Worm (Caenorhabditis elegans) whole organism, L4 larva: ENCODE data around the gene cutl-11.

Source experiments
- D1046.2 ChIP-seq: fragments of 200-800 bp; sonication (Bioruptor generic); IDR thresholded peaks from 2 replicates; pipeline ENCODE4 v1.3.6; 2022; ENCODE audit warnings: missing genetic modification characterization, missing compliant biosample characterization
- Y5F2A.4 ChIP-seq: fragments of 200-800 bp; sonication (Bioruptor generic); optimal IDR thresholded peaks from 2 replicates; lab custom pipeline; 2018; ENCODE audit warnings: mild to moderate bottlenecking, missing genetic modification characterization, missing compliant biosample characterization
- Y75B8A.6 ChIP-seq: fragments of 200-800 bp; sonication (Bioruptor generic); IDR thresholded peaks from 2 replicates; pipeline ENCODE4 v1.3.6; 2022; ENCODE audit warnings: missing genetic modification reagents, missing genetic modification characterization, missing compliant biosample characterization
- ZK337.2 ChIP-seq: fragments of 200-800 bp; sonication (Bioruptor generic); IDR thresholded peaks from 2 replicates; pipeline ENCODE4 v1.3.6; 2022; ENCODE audit warnings: missing genetic modification reagents, missing genetic modification characterization, missing compliant biosample characterization
- aha-1 ChIP-seq: fragments of 150-350 bp; peaks from one replicate; lab custom pipeline; 2014; ENCODE audit warnings: missing biosample characterization, missing genetic modification characterization
- ama-1 ChIP-seq: fragments of 150-350 bp; optimal IDR thresholded peaks from 2 replicates; lab custom pipeline; 2014; ENCODE audit warnings: inconsistent platforms, mixed read lengths
- arid-1 ChIP-seq: fragments of 200-800 bp; sonication (Bioruptor generic); conservative IDR thresholded peaks from 2 replicates; pipeline ENCODE4 v1.3.6; 2022; ENCODE audit warnings: missing genetic modification reagents, missing genetic modification characterization, missing compliant biosample characterization
- attf-4 ChIP-seq: sonication (generic microtip); optimal IDR thresholded peaks from 3 replicates; lab custom pipeline; 2017; ENCODE audit warnings: missing biosample characterization, missing genetic modification characterization
- ceh-28 ChIP-seq: fragments of 150-350 bp; optimal IDR thresholded peaks from 2 replicates; lab custom pipeline; 2014; ENCODE audit warnings: missing biosample characterization, missing genetic modification reagents, missing genetic modification characterization
- ceh-62 ChIP-seq: sonication (generic microtip); optimal IDR thresholded peaks from 2 replicates; lab custom pipeline; 2017; ENCODE audit warnings: missing biosample characterization, missing genetic modification characterization
- ceh-82 ChIP-seq: sonication (generic microtip); optimal IDR thresholded peaks from 2 replicates; lab custom pipeline; 2017; ENCODE audit warnings: missing biosample characterization, missing genetic modification characterization
- ces-1 ChIP-seq: fragments of 150-350 bp; sonication (generic microtip); optimal IDR thresholded peaks from 4 replicates; lab custom pipeline; 2014; ENCODE audit warnings: missing biosample characterization, missing genetic modification reagents, missing genetic modification characterization
- cey-2 ChIP-seq: sonication (generic microtip); optimal IDR thresholded peaks from 3 replicates; lab custom pipeline; 2017; ENCODE audit warnings: missing genetic modification characterization, mild to moderate bottlenecking, missing compliant biosample characterization, antibody characterized with exemption, borderline replicate concordance; ENCODE audit not compliant: insufficient read depth
- daf-12 ChIP-seq: fragments of 150-350 bp; optimal IDR thresholded peaks from 2 replicates; lab custom pipeline; 2014; ENCODE audit warnings: missing biosample characterization, missing genetic modification reagents, missing genetic modification characterization
- daf-16 ChIP-seq, 3 experiments: sonication (generic microtip); optimal IDR thresholded peaks; 2 replicates each; lab custom pipeline; 2016 to 2017; ENCODE audit warnings: missing genetic modification characterization in 3 of 3, missing genetic modification reagents in 3 of 3, mild to moderate bottlenecking in 2 of 3, missing compliant biosample characterization in 2 of 3, missing biosample characterization in 1 of 3, moderate library complexity in 1 of 3
- daf-19 ChIP-seq: fragments of 200-800 bp; sonication (Bioruptor generic); conservative IDR thresholded peaks from 2 replicates; pipeline ENCODE4 v1.3.6; 2022; ENCODE audit warnings: missing genetic modification characterization, missing compliant biosample characterization
- dmd-6 ChIP-seq: fragments of 200-800 bp; sonication (Bioruptor generic); IDR thresholded peaks from 2 replicates; pipeline ENCODE4 v1.3.6; 2022; ENCODE audit warnings: missing genetic modification reagents, missing genetic modification characterization, missing compliant biosample characterization
- dmd-8 ChIP-seq: fragments of 200-800 bp; sonication (Bioruptor generic); IDR thresholded peaks from 2 replicates; pipeline ENCODE4 v1.3.6; 2022; ENCODE audit warnings: missing genetic modification characterization, missing compliant biosample characterization
- dve-1 ChIP-seq: sonication (generic microtip); optimal IDR thresholded peaks from 2 replicates; lab custom pipeline; 2017; ENCODE audit warnings: antibody characterized with exemption, mild to moderate bottlenecking, missing genetic modification characterization, missing compliant biosample characterization; ENCODE audit not compliant: insufficient read depth
- egl-27 ChIP-seq: sonication (generic microtip); optimal IDR thresholded peaks from 3 replicates; lab custom pipeline; 2017; ENCODE audit warnings: missing biosample characterization, missing genetic modification reagents, missing genetic modification characterization
- fkh-10 ChIP-seq: fragments of 150-350 bp; optimal IDR thresholded peaks from 2 replicates; lab custom pipeline; 2014; ENCODE audit warnings: missing biosample characterization, missing genetic modification reagents, missing genetic modification characterization
- hlh-30 ChIP-seq: sonication (generic microtip); optimal IDR thresholded peaks from 2 replicates; lab custom pipeline; 2017; ENCODE audit warnings: antibody characterized with exemption, mild to moderate bottlenecking, missing genetic modification characterization, missing compliant biosample characterization; ENCODE audit not compliant: insufficient read depth
- lim-7 ChIP-seq: fragments of 200-800 bp; sonication (Bioruptor generic); IDR thresholded peaks from 2 replicates; pipeline ENCODE4 v1.3.6; 2022; ENCODE audit warnings: missing genetic modification characterization, missing compliant biosample characterization
- lin-38 ChIP-seq: fragments of 200-800 bp; sonication (Bioruptor generic); IDR thresholded peaks from 2 replicates; pipeline ENCODE4 v1.3.6; 2022; ENCODE audit warnings: missing genetic modification reagents, missing genetic modification characterization, missing compliant biosample characterization
- lsy-2 ChIP-seq, 2 experiments: fragments of 150-350 bp in 1 of 2; sonication (generic microtip) in 1 of 2; optimal IDR thresholded peaks; 2 replicates each; lab custom pipeline; 2014 to 2017; ENCODE audit warnings: missing biosample characterization in 2 of 2, missing genetic modification characterization in 2 of 2
- madf-5 ChIP-seq, 2 experiments: fragments of 200-800 bp; sonication (Bioruptor generic); IDR thresholded peaks; 2 replicates each; pipeline ENCODE4 v1.3.6; 2022; ENCODE audit warnings: missing compliant biosample characterization in 2 of 2, missing genetic modification characterization in 2 of 2
- madf-9 ChIP-seq: fragments of 200-800 bp; sonication (Bioruptor generic); conservative IDR thresholded peaks from 2 replicates; pipeline ENCODE4 v1.3.6; 2022; ENCODE audit warnings: missing genetic modification reagents, missing genetic modification characterization, missing compliant biosample characterization
- mdl-1 ChIP-seq, 2 experiments: fragments of 150-350 bp in 1 of 2; sonication (generic microtip) in 1 of 2; optimal IDR thresholded peaks; 2 replicates each; lab custom pipeline; 2014 to 2017; ENCODE audit warnings: missing biosample characterization in 2 of 2, missing genetic modification characterization in 2 of 2
- mdt-29 ChIP-seq: fragments of 200-800 bp; sonication (Bioruptor generic); IDR thresholded peaks from 2 replicates; pipeline ENCODE4 v1.3.6; 2022; ENCODE audit warnings: missing genetic modification reagents, missing genetic modification characterization, missing compliant biosample characterization
- mes-2 ChIP-seq: sonication (generic microtip); optimal IDR thresholded peaks from 2 replicates; lab custom pipeline; 2016; ENCODE audit warnings: missing genotype, mild to moderate bottlenecking, missing genetic modification characterization, missing compliant biosample characterization; ENCODE audit not compliant: poor library complexity, severe bottlenecking
- mxl-2 ChIP-seq: fragments of 200-800 bp; sonication (Bioruptor generic); conservative IDR thresholded peaks from 2 replicates; pipeline ENCODE4 v1.3.6; 2022; ENCODE audit warnings: missing genetic modification reagents, missing genetic modification characterization, missing compliant biosample characterization
- mxl-3 ChIP-seq: fragments of 200-800 bp; sonication (Bioruptor generic); optimal IDR thresholded peaks from 2 replicates; lab custom pipeline; 2018; ENCODE audit warnings: mild to moderate bottlenecking, missing genetic modification characterization, missing compliant biosample characterization
- nhr-10 ChIP-seq: fragments of 150-350 bp; optimal IDR thresholded peaks from 2 replicates; lab custom pipeline; 2014; ENCODE audit warnings: missing biosample characterization, missing genetic modification characterization
- nhr-102 ChIP-seq: sonication (generic microtip); optimal IDR thresholded peaks from 2 replicates; lab custom pipeline; 2016; ENCODE audit warnings: mild to moderate bottlenecking, missing genetic modification characterization, moderate library complexity, missing compliant biosample characterization
- nhr-111 ChIP-seq: fragments of 200-800 bp; sonication (Bioruptor generic); optimal IDR thresholded peaks from 2 replicates; lab custom pipeline; 2018; ENCODE audit warnings: mild to moderate bottlenecking, missing genetic modification characterization, missing compliant biosample characterization
- nhr-25 ChIP-seq: sonication (generic microtip); optimal IDR thresholded peaks from 2 replicates; lab custom pipeline; 2017; ENCODE audit warnings: missing genetic modification characterization, mild to moderate bottlenecking, missing compliant biosample characterization, antibody characterized with exemption, moderate library complexity, borderline replicate concordance; ENCODE audit not compliant: insufficient read depth
- nhr-48 ChIP-seq: sonication (generic microtip); optimal IDR thresholded peaks from 2 replicates; lab custom pipeline; 2016; ENCODE audit warnings: mild to moderate bottlenecking, missing genetic modification characterization, missing compliant biosample characterization
- nhr-6 ChIP-seq: fragments of 150-350 bp; optimal IDR thresholded peaks from 2 replicates; lab custom pipeline; 2014; ENCODE audit warnings: missing biosample characterization, missing genetic modification characterization
- nhr-76 ChIP-seq: fragments of 150-350 bp; optimal IDR thresholded peaks from 2 replicates; lab custom pipeline; 2014; ENCODE audit warnings: missing biosample characterization, missing genetic modification characterization
- nhr-77 ChIP-seq: fragments of 150-350 bp; optimal IDR thresholded peaks from 2 replicates; lab custom pipeline; 2014; ENCODE audit warnings: missing biosample characterization, missing genetic modification characterization
- php-3 ChIP-seq: fragments of 200-800 bp; sonication (Bioruptor generic); IDR thresholded peaks from 2 replicates; pipeline ENCODE4 v1.3.6; 2022; ENCODE audit warnings: missing genetic modification reagents, missing genetic modification characterization, missing compliant biosample characterization
- pqm-1 ChIP-seq: sonication (generic microtip); optimal IDR thresholded peaks from 2 replicates; lab custom pipeline; 2017; ENCODE audit warnings: missing biosample characterization, missing genetic modification characterization
- set-16 ChIP-seq: fragments of 200-800 bp; sonication (Bioruptor generic); IDR thresholded peaks from 2 replicates; pipeline ENCODE4 v1.3.6; 2022; ENCODE audit warnings: missing genetic modification reagents, missing genetic modification characterization, missing compliant biosample characterization
- snpc-1.2 ChIP-seq: fragments of 200-800 bp; sonication (Bioruptor generic); IDR thresholded peaks from 2 replicates; pipeline ENCODE4 v1.3.6; 2022; ENCODE audit warnings: missing genetic modification reagents, missing genetic modification characterization, missing compliant biosample characterization
- spr-3 ChIP-seq: fragments of 200-800 bp; sonication (Bioruptor generic); optimal IDR thresholded peaks from 2 replicates; lab custom pipeline; 2018; ENCODE audit warnings: mild to moderate bottlenecking, missing genetic modification characterization, missing compliant biosample characterization
- zag-1 ChIP-seq: fragments of 150-350 bp; optimal IDR thresholded peaks from 2 replicates; lab custom pipeline; 2014; ENCODE audit warnings: missing biosample characterization, missing genetic modification characterization
- zip-11 ChIP-seq: fragments of 200-800 bp; sonication (Bioruptor generic); IDR thresholded peaks from 2 replicates; pipeline ENCODE4 v1.3.6; 2022; ENCODE audit warnings: missing genetic modification characterization, missing compliant biosample characterization
- ztf-11 ChIP-seq: fragments of 150-350 bp; optimal IDR thresholded peaks from 2 replicates; lab custom pipeline; 2014; ENCODE audit warnings: missing biosample characterization, missing genetic modification characterization
- ztf-7 ChIP-seq: fragments of 150-350 bp; optimal IDR thresholded peaks from 2 replicates; lab custom pipeline; 2014; ENCODE audit warnings: missing biosample characterization, missing genetic modification characterization

The cutl-11 gene

ce11 chrX:11605766-11606490 is 44.7 kb downstream of the cutl-11 start (continued):
- TF ChIP-seq daf-19 (GFP tag; lab: Robert Waterston, UW) (peak; percentile 92), lsy-2 (tag; optimal IDR thresholded peaks at IDR 0.05; lab: Kevin White, UChicago) (peak; percentile 74 to 86), fkh-10 (GFP tag; lab: Kevin White, UChicago) (peak; percentile 64), mxl-2 (GFP tag; lab: Robert Waterston, UW) (peak; percentile 69), nhr-48 (tag; lab: Kevin White, UChicago) (peak; percentile 94), ceh-82 (tag; lab: Kevin White, UChicago) (no peak), ztf-11 (tag; lab: Kevin White, UChicago) (no peak), aha-1 (tag; lab: Kevin White, UChicago) (peak; percentile 98), Y75B8A.6 (no peak), nhr-10 (peak; percentile 83), ama-1 (lab: Kevin White, UChicago) (no peak), madf-5 (GFP tag; IDR thresholded peaks at IDR 0.05; lab: Robert Waterston, UW) (0 out of 4 replicates have a peak, but pooled peaks of 1 of the 2 experiments have one; percentile 36), dmd-8 (GFP tag; lab: Robert Waterston, UW) (no peak), mes-2 (tag; lab: Kevin White, UChicago) (peak; percentile 68), ceh-62 (tag; lab: Kevin White, UChicago) (no peak), Y5F2A.4 (peak; percentile 54), lim-7 (GFP tag; lab: Robert Waterston, UW) (peak; percentile 48), nhr-6 (tag; lab: Kevin White, UChicago) (peak; percentile 84), ztf-7 (no peak), ZK337.2 (GFP tag; lab: Robert Waterston, UW) (no peak), attf-4 (tag; lab: Kevin White, UChicago) (peak; percentile 44), nhr-25 (peak; percentile 94), cey-2 (tag; lab: Kevin White, UChicago) (no peak), nhr-77 (tag; lab: Kevin White, UChicago) (peak; percentile 91), php-3 (peak; percentile 86; the same call in 1 of the 2 replicates), arid-1 (peak; percentile 61; the same call in 1 of the 2 replicates), mxl-3 (GFP tag; lab: Kevin White, UChicago) (peak; percentile 32), daf-16 (GFP tag; optimal IDR thresholded peaks at IDR 0.05; lab: Kevin White, UChicago) (peak; percentile 83 to 85), daf-16 (tag; optimal IDR thresholded peaks at IDR 0.05; lab: Kevin White, UChicago) (peak; percentile 77), spr-3 (peak; percentile 95), ces-1 (GFP tag; lab: Kevin White, UChicago) (no peak), set-16 (GFP tag; lab: Robert Waterston, UW) (peak; percentile 76), daf-12 (tag; lab: Kevin White, UChicago) (no peak), ceh-28 (peak; percentile 41), pqm-1 (peak; percentile 50), nhr-102 (tag; lab: Kevin White, UChicago) (peak; percentile 96), dmd-6 (GFP tag; lab: Robert Waterston, UW) (peak; percentile 83), nhr-76 (tag; lab: Kevin White, UChicago) (no peak), zag-1 (tag; lab: Kevin White, UChicago) (peak; percentile 82), egl-27 (tag; lab: Kevin White, UChicago) (no peak), snpc-1.2 (GFP tag; lab: Robert Waterston, UW) (no peak), nhr-111 (GFP tag; lab: Kevin White, UChicago) (no peak), dve-1 (tag; lab: Kevin White, UChicago) (peak; percentile 77), lin-38 (GFP tag; lab: Robert Waterston, UW) (peak; percentile 79), mdt-29 (GFP tag; lab: Robert Waterston, UW) (peak; percentile 94), mdl-1 (tag; optimal IDR thresholded peaks at IDR 0.05; lab: Kevin White, UChicago) (peak; percentile 67 to 81), madf-9 (GFP tag; lab: Robert Waterston, UW) (peak; percentile 75), zip-11 (no peak), hlh-30 (tag; lab: Kevin White, UChicago) (peak; percentile 73), D1046.2 (peak; percentile 84; the same call in 1 of the 2 replicates)
